Worm (Caenorhabditis elegans): Measurements from ENCODE around the gene F13H8.5.

- TF ChIP-seq mdl-1 (tag; optimal IDR thresholded peaks at IDR 0.05) (no peak), irx-1 (tag; optimal IDR thresholded peaks at IDR 0.05) (no peak), fos-1 (tag; optimal IDR thresholded peaks at IDR 0.05) (no peak), zag-1 (tag; optimal IDR thresholded peaks at IDR 0.05) (no peak), C04F5.9 (tag; optimal IDR thresholded peaks at IDR 0.05) (no peak), nhr-76 (tag; optimal IDR thresholded peaks at IDR 0.05) (no peak), ztf-11 (tag; optimal IDR thresholded peaks at IDR 0.05) (no peak), ama-1 (optimal IDR thresholded peaks at IDR 0.05) (no peak), lin-39 (tag; optimal IDR thresholded peaks at IDR 0.05) (no peak)
Observed at ce11 chrII:6273916-6274315, 18.0 kb upstream of the F13H8.5 start, which contains the start of gene bpl-1.

Data from whole organism, L1 larva.